Fruit fly (Drosophila melanogaster) whole organism, embryonic: ENCODE results near the gene Eig71Ec.

ENCODE experiments used
- Aef1 ChIP-seq: fragments of 200-800 bp; sonication (Bioruptor generic); IDR thresholded peaks from 3 replicates; pipeline ENCODE4 v1.3.6; 2022; ENCODE audit warnings: missing biosample characterization, missing genetic modification characterization
- B-H1 ChIP-seq: fragments of 200-800 bp; sonication (Bioruptor generic); IDR thresholded peaks from 3 replicates; pipeline ENCODE4 v1.3.6; 2022; ENCODE audit warnings: missing biosample characterization, missing genetic modification characterization
- B-H2 ChIP-seq: fragments of 200-800 bp; sonication (Bioruptor generic); optimal IDR thresholded peaks from 2 replicates; lab custom pipeline; 2018; ENCODE audit warnings: missing biosample characterization, mild to moderate bottlenecking, missing genetic modification characterization
- BtbVII ChIP-seq: fragments of 200-800 bp; sonication (Bioruptor generic); optimal IDR thresholded peaks from 3 replicates; lab custom pipeline; 2017; ENCODE audit warnings: missing biosample characterization, mild to moderate bottlenecking, missing genetic modification characterization
- CG10147 ChIP-seq: fragments of 200-800 bp; sonication (Bioruptor generic); optimal IDR thresholded peaks from 2 replicates; lab custom pipeline; 2019; ENCODE audit warnings: missing biosample characterization, mild to moderate bottlenecking, missing genetic modification characterization, moderate library complexity
- CG10274 ChIP-seq: fragments of 200-800 bp; sonication (Bioruptor generic); optimal IDR thresholded peaks from 3 replicates; lab custom pipeline; 2017; ENCODE audit warnings: missing biosample characterization, mild to moderate bottlenecking, missing genetic modification characterization
- CG10979 ChIP-seq: fragments of 200-800 bp; sonication (Bioruptor generic); optimal IDR thresholded peaks from 2 replicates; lab custom pipeline; 2018; ENCODE audit warnings: missing biosample characterization, mild to moderate bottlenecking, missing genetic modification characterization, moderate library complexity
- CG11456 ChIP-seq: fragments of 200-800 bp; sonication (Bioruptor generic); IDR thresholded peaks from 3 replicates; pipeline ENCODE4 v1.3.6; 2022; ENCODE audit warnings: missing biosample characterization, missing genetic modification characterization
- CG11560 ChIP-seq: fragments of 200-800 bp; sonication (Bioruptor generic); IDR thresholded peaks from 3 replicates; pipeline ENCODE4 v1.3.6; 2022; ENCODE audit warnings: missing biosample characterization, missing genetic modification characterization
- CG11695 ChIP-seq: fragments of 200-800 bp; sonication (Bioruptor generic); IDR thresholded peaks from 3 replicates; pipeline ENCODE4 v1.3.6; 2022; ENCODE audit warnings: missing biosample characterization, missing genetic modification characterization
- CG13624 ChIP-seq: fragments of 200-800 bp; sonication (Bioruptor generic); optimal IDR thresholded peaks from 2 replicates; lab custom pipeline; 2016; ENCODE audit warnings: missing biosample characterization, missing genetic modification characterization
- CG13775 ChIP-seq: fragments of 200-800 bp; sonication (Bioruptor generic); optimal IDR thresholded peaks from 3 replicates; lab custom pipeline; 2017; ENCODE audit warnings: missing biosample characterization, mild to moderate bottlenecking, missing genetic modification characterization
- CG14050 ChIP-seq: fragments of 200-800 bp; sonication (Bioruptor generic); IDR thresholded peaks from 3 replicates; pipeline ENCODE4 v1.3.6; 2022; ENCODE audit warnings: missing biosample characterization, missing genetic modification characterization
- CG15696 ChIP-seq: fragments of 200-800 bp; sonication (Bioruptor generic); optimal IDR thresholded peaks from 2 replicates; lab custom pipeline; 2019; ENCODE audit warnings: missing biosample characterization, mild to moderate bottlenecking, missing genetic modification characterization, moderate library complexity
- CG17802 ChIP-seq: fragments of 200-800 bp; sonication (Bioruptor generic); optimal IDR thresholded peaks from 2 replicates; lab custom pipeline; 2018; ENCODE audit warnings: missing biosample characterization, mild to moderate bottlenecking, missing genetic modification characterization, moderate library complexity
- CG17829 ChIP-seq: fragments of 200-800 bp; optimal IDR thresholded peaks from 2 replicates; lab custom pipeline; 2019; ENCODE audit warnings: missing biosample characterization, mild to moderate bottlenecking, missing genetic modification characterization, moderate library complexity
- CG2678 ChIP-seq: fragments of 200-800 bp; sonication (Bioruptor generic); optimal IDR thresholded peaks from 3 replicates; lab custom pipeline; 2019; ENCODE audit warnings: missing biosample characterization, mild to moderate bottlenecking, missing genetic modification characterization, moderate library complexity
- CG30403 ChIP-seq: fragments of 200-800 bp; sonication (Bioruptor generic); optimal IDR thresholded peaks from 3 replicates; lab custom pipeline; 2016; ENCODE audit warnings: missing biosample characterization, missing genetic modification characterization
- CG3065 ChIP-seq: fragments of 200-800 bp; sonication (Bioruptor generic); optimal IDR thresholded peaks from 2 replicates; lab custom pipeline; 2016; ENCODE audit warnings: missing biosample characterization, missing genetic modification characterization
- CG3163 ChIP-seq: fragments of 200-800 bp; sonication (Bioruptor generic); optimal IDR thresholded peaks from 3 replicates; lab custom pipeline; 2016; ENCODE audit warnings: missing biosample characterization, missing genetic modification characterization
- CG34422 ChIP-seq: fragments of 200-800 bp; sonication (Bioruptor generic); IDR thresholded peaks from 3 replicates; pipeline ENCODE4 v1.3.6; 2022; ENCODE audit warnings: missing biosample characterization, missing genetic modification characterization
- CG3847 ChIP-seq: fragments of 200-800 bp; sonication (Bioruptor generic); IDR thresholded peaks from 2 replicates; pipeline ENCODE4 v1.3.6; 2022; ENCODE audit warnings: missing biosample characterization, missing genetic modification characterization
- CG4282 ChIP-seq: fragments of 200-800 bp; sonication (Bioruptor generic); optimal IDR thresholded peaks from 2 replicates; lab custom pipeline; 2016; ENCODE audit warnings: missing biosample characterization, missing genetic modification characterization
- CG6791 ChIP-seq: fragments of 200-800 bp; sonication (Bioruptor generic); IDR thresholded peaks from 3 replicates; pipeline ENCODE4 v1.3.6; 2022; ENCODE audit warnings: missing biosample characterization, missing genetic modification characterization; ENCODE audit not compliant: partially characterized antibody
- CG7745 ChIP-seq: fragments of 200-800 bp; sonication (Bioruptor generic); optimal IDR thresholded peaks from 2 replicates; lab custom pipeline; 2018; ENCODE audit warnings: missing biosample characterization, mild to moderate bottlenecking, missing genetic modification characterization, moderate library complexity
- CG8765 ChIP-seq: fragments of 200-800 bp; sonication (Bioruptor generic); IDR thresholded peaks from 2 replicates; pipeline ENCODE4 v1.3.6; 2022; ENCODE audit warnings: missing biosample characterization, missing genetic modification characterization
- CG8924 ChIP-seq: fragments of 200-800 bp; optimal IDR thresholded peaks from 3 replicates; lab custom pipeline; 2019; ENCODE audit warnings: missing biosample characterization, mild to moderate bottlenecking, missing genetic modification characterization, moderate library complexity
- CG9437 ChIP-seq: fragments of 200-800 bp; sonication (Bioruptor generic); optimal IDR thresholded peaks from 2 replicates; lab custom pipeline; 2018; ENCODE audit warnings: missing biosample characterization, mild to moderate bottlenecking, missing genetic modification characterization
- Dip2 ChIP-seq: fragments of 200-800 bp; sonication (Bioruptor generic); IDR thresholded peaks from 2 replicates; pipeline ENCODE4 v1.3.6; 2022; ENCODE audit warnings: missing biosample characterization, missing genetic modification characterization
- Gug ChIP-seq: fragments of 200-800 bp; sonication (Bioruptor generic); IDR thresholded peaks from 4 replicates; pipeline ENCODE4 v1.3.6; 2022; ENCODE audit warnings: missing biosample characterization, missing genetic modification characterization
- HLHmδ ChIP-seq: fragments of 200-800 bp; sonication (Bioruptor generic); optimal IDR thresholded peaks from 2 replicates; lab custom pipeline; 2018; ENCODE audit warnings: missing biosample characterization, mild to moderate bottlenecking, missing genetic modification characterization, moderate library complexity
- Meics ChIP-seq: fragments of 200-800 bp; sonication (Bioruptor generic); optimal IDR thresholded peaks from 2 replicates; lab custom pipeline; 2017; ENCODE audit warnings: missing biosample characterization, mild to moderate bottlenecking, missing genetic modification characterization
- Mes4 ChIP-seq: fragments of 200-800 bp; sonication (Bioruptor generic); optimal IDR thresholded peaks from 2 replicates; lab custom pipeline; 2016; ENCODE audit warnings: missing biosample characterization, missing genetic modification characterization
- Sry-δ ChIP-seq: fragments of 200-800 bp; sonication (Bioruptor generic); optimal IDR thresholded peaks from 2 replicates; lab custom pipeline; 2016; ENCODE audit warnings: missing biosample characterization, missing genetic modification characterization
- Xbp1 ChIP-seq: fragments of 200-800 bp; sonication (Bioruptor generic); optimal IDR thresholded peaks from 3 replicates; lab custom pipeline; 2016; ENCODE audit warnings: missing biosample characterization, mild to moderate bottlenecking, missing genetic modification characterization
- abd-A ChIP-seq: fragments of 200-800 bp; sonication (Bioruptor generic); optimal IDR thresholded peaks from 3 replicates; lab custom pipeline; 2019; ENCODE audit warnings: missing biosample characterization, mild to moderate bottlenecking, missing genetic modification characterization, moderate library complexity
- az2 ChIP-seq: fragments of 200-800 bp; sonication (Bioruptor generic); optimal IDR thresholded peaks from 3 replicates; lab custom pipeline; 2016; ENCODE audit warnings: missing biosample characterization, missing genetic modification characterization
- bowl ChIP-seq: fragments of 200-800 bp; sonication (Bioruptor generic); IDR thresholded peaks from 2 replicates; pipeline ENCODE4 v1.3.6; 2022; ENCODE audit warnings: missing biosample characterization, missing genetic modification characterization
- cato ChIP-seq: fragments of 200-800 bp; sonication (Bioruptor generic); optimal IDR thresholded peaks from 2 replicates; lab custom pipeline; 2016; ENCODE audit warnings: missing biosample characterization, missing genetic modification characterization, borderline replicate concordance
- crol ChIP-seq: fragments of 200-800 bp; sonication (Bioruptor generic); IDR thresholded peaks from 2 replicates; pipeline ENCODE4 v1.3.6; 2022; ENCODE audit warnings: missing biosample characterization, missing genetic modification characterization
- danr ChIP-seq: fragments of 200-800 bp; sonication (Bioruptor generic); IDR thresholded peaks from 2 replicates; pipeline ENCODE4 v1.3.6; 2022; ENCODE audit warnings: missing biosample characterization, missing genetic modification characterization
- exex ChIP-seq: fragments of 200-800 bp; sonication (Bioruptor generic); optimal IDR thresholded peaks from 4 replicates; lab custom pipeline; 2018; ENCODE audit warnings: missing biosample characterization, mild to moderate bottlenecking, missing genetic modification characterization, moderate library complexity
- fru ChIP-seq: fragments of >200 bp; optimal IDR thresholded peaks from 2 replicates; lab custom pipeline; 2017
- grau ChIP-seq: fragments of 200-800 bp; optimal IDR thresholded peaks from 3 replicates; lab custom pipeline; 2019; ENCODE audit warnings: missing biosample characterization, mild to moderate bottlenecking, missing genetic modification characterization, moderate library complexity
- jigr1 ChIP-seq: fragments of 200-800 bp; sonication (Bioruptor generic); IDR thresholded peaks from 3 replicates; pipeline ENCODE4 v1.3.6; 2022; ENCODE audit warnings: missing biosample characterization, missing genetic modification characterization
- mam ChIP-seq: fragments of 200-800 bp; sonication (Bioruptor generic); optimal IDR thresholded peaks from 3 replicates; lab custom pipeline; 2016; ENCODE audit warnings: missing biosample characterization, missing genetic modification characterization
- pita ChIP-seq: fragments of 200-800 bp; sonication (Bioruptor generic); optimal IDR thresholded peaks from 2 replicates; lab custom pipeline; 2017; ENCODE audit warnings: missing biosample characterization, mild to moderate bottlenecking, missing genetic modification characterization
- psq ChIP-seq: fragments of 200-800 bp; sonication (Bioruptor generic); optimal IDR thresholded peaks from 2 replicates; lab custom pipeline; 2017; ENCODE audit warnings: missing biosample characterization, missing genetic modification characterization
- pzg ChIP-seq: fragments of 200-800 bp; sonication (Bioruptor generic); optimal IDR thresholded peaks from 3 replicates; lab custom pipeline; 2018; ENCODE audit warnings: missing biosample characterization, mild to moderate bottlenecking, missing genetic modification characterization, moderate library complexity
- tin ChIP-seq: fragments of 200-800 bp; sonication (Bioruptor generic); optimal IDR thresholded peaks from 3 replicates; lab custom pipeline; 2016; ENCODE audit warnings: missing biosample characterization, missing genetic modification characterization
- ttk ChIP-seq: fragments of 200-800 bp; sonication (Bioruptor generic); IDR thresholded peaks from 2 replicates; pipeline ENCODE4 v2.1.2; 2022; ENCODE audit warnings: missing biosample characterization, missing genetic modification characterization
- z ChIP-seq: fragments of 200-800 bp; sonication (Bioruptor generic); IDR thresholded peaks from 3 replicates; pipeline ENCODE4 v1.3.6; 2022; ENCODE audit warnings: missing biosample characterization, missing genetic modification characterization

The Eig71Ec gene

dm6 chr3L:15675111-15675510, 23.1 kb upstream of the Eig71Ec start (continued):
- peak; percentile 66 for TF ChIP-seq CG13775
- no peak for TF ChIP-seq Gug (GFP tag; lab: Robert Waterston, UW)
- TF ChIP-seq abd-A (tag; lab: Kevin White, UChicago), result no peak
- TF ChIP-seq CG10274 (GFP tag; lab: Kevin White, UChicago), result no peak
- peak; percentile 32 for TF ChIP-seq CG13624
- TF ChIP-seq CG11456 (GFP tag; lab: Robert Waterston, UW), result no peak
- no peak for TF ChIP-seq CG6791
- TF ChIP-seq CG15696 (tag; lab: Kevin White, UChicago), result peak; percentile 91
- TF ChIP-seq CG17802 (tag; lab: Kevin White, UChicago), result peak; percentile 52
- TF ChIP-seq CG8924 (tag; lab: Kevin White, UChicago), result peak; percentile 67
- no peak for TF ChIP-seq psq
- TF ChIP-seq tin (GFP tag; lab: Kevin White, UChicago), result peak; percentile 78
- TF ChIP-seq z (GFP tag; lab: Robert Waterston, UW), result 0 out of 3 replicates have a peak, but pooled peaks have one; percentile 25
- TF ChIP-seq pzg (GFP tag; lab: Kevin White, UChicago), result no peak
- TF ChIP-seq fru (lab: Kevin White, UChicago), result no peak
- peak; percentile 78 for TF ChIP-seq az2
- TF ChIP-seq B-H1, result no peak
- peak; percentile 93 for TF ChIP-seq CG10979 (tag; lab: Kevin White, UChicago)
- peak; percentile 55; the same call in 1 of the 2 replicates for TF ChIP-seq ttk
- TF ChIP-seq bowl (GFP tag; lab: Robert Waterston, UW), result no peak
- peak; percentile 62 for TF ChIP-seq Xbp1 (GFP tag; lab: Kevin White, UChicago)
- no peak for TF ChIP-seq CG14050
- no peak for TF ChIP-seq CG10147 (GFP tag; lab: Kevin White, UChicago)
- no peak for TF ChIP-seq CG4282 (GFP tag; lab: Kevin White, UChicago)
- no peak for TF ChIP-seq Meics
- TF ChIP-seq CG34422, result peak; percentile 43; the same call in 1 of the 3 replicates
- TF ChIP-seq cato (GFP tag; lab: Kevin White, UChicago), result peak; percentile 27
- no peak for TF ChIP-seq Aef1
- TF ChIP-seq CG3847 (GFP tag; lab: Robert Waterston, UW), result no peak
- TF ChIP-seq Sry-δ (GFP tag; lab: Kevin White, UChicago), result peak; percentile 21
- TF ChIP-seq CG8765, result peak; percentile 65; the same call in 1 of the 2 replicates
- 0 out of 3 replicates have a peak, but pooled peaks have one; percentile 44 for TF ChIP-seq CG11695 (GFP tag; lab: Robert Waterston, UW)
- no peak for TF ChIP-seq HLHmδ (GFP tag; lab: Kevin White, UChicago)
- TF ChIP-seq jigr1 (GFP tag; lab: Robert Waterston, UW), result no peak
- TF ChIP-seq pita (GFP tag; lab: Kevin White, UChicago), result no peak
- TF ChIP-seq exex, result no peak
- TF ChIP-seq crol (GFP tag; lab: Robert Waterston, UW), result peak; percentile 64
- TF ChIP-seq CG9437 (GFP tag; lab: Kevin White, UChicago), result peak; percentile 7
- no peak for TF ChIP-seq danr (GFP tag; lab: Robert Waterston, UW)
- TF ChIP-seq Mes4 (GFP tag; lab: Kevin White, UChicago), result peak; percentile 53
- peak; percentile 70 for TF ChIP-seq grau
- TF ChIP-seq BtbVII (GFP tag; lab: Kevin White, UChicago), result no peak
- no peak for TF ChIP-seq CG3163 (GFP tag; lab: Kevin White, UChicago)
- peak; percentile 8 for TF ChIP-seq CG3065 (GFP tag; lab: Kevin White, UChicago)
- peak; percentile 65 for TF ChIP-seq CG30403
- no peak for TF ChIP-seq CG7745 (tag; lab: Kevin White, UChicago)
- TF ChIP-seq B-H2 (GFP tag; lab: Kevin White, UChicago), result no peak
- TF ChIP-seq CG11560 (tag; lab: Robert Waterston, UW), result no peak
- TF ChIP-seq CG2678 (tag; lab: Kevin White, UChicago), result peak; percentile 68
- no peak for TF ChIP-seq Dip2 (GFP tag; lab: Robert Waterston, UW)
- peak; percentile 11 for TF ChIP-seq mam
- peak; percentile 90 for TF ChIP-seq CG17829
